Worm (Caenorhabditis elegans) whole organism, mixed stage, embryonic: Measurements from ENCODE around the gene nas-4.

Source experiments
- M03D4.4 ChIP-seq: sonication (generic microtip); optimal IDR thresholded peaks from 2 replicates; lab custom pipeline; 2017; ENCODE audit warnings: mild to moderate bottlenecking, missing genetic modification characterization, missing compliant biosample characterization
- bed-3 ChIP-seq: fragments of 200-800 bp; sonication (Bioruptor generic); optimal IDR thresholded peaks from 3 replicates; lab custom pipeline; 2018; ENCODE audit warnings: mild to moderate bottlenecking, missing genetic modification characterization, moderate library complexity, missing compliant biosample characterization
- ceh-39 ChIP-seq: fragments of 150-350 bp; optimal IDR thresholded peaks from 2 replicates; lab custom pipeline; 2014; ENCODE audit warnings: missing biosample characterization, missing genetic modification characterization
- ceh-43 ChIP-seq: fragments of 200-800 bp; sonication (Bioruptor generic); optimal IDR thresholded peaks from 2 replicates; lab custom pipeline; 2018; ENCODE audit warnings: mild to moderate bottlenecking, missing genetic modification characterization, moderate library complexity, missing compliant biosample characterization
- ceh-83 ChIP-seq: fragments of 200-800 bp; sonication (Bioruptor generic); optimal IDR thresholded peaks from 2 replicates; lab custom pipeline; 2018; ENCODE audit warnings: mild to moderate bottlenecking, missing genetic modification characterization, missing compliant biosample characterization
- ces-1 ChIP-seq: fragments of 150-350 bp; optimal IDR thresholded peaks from 2 replicates; lab custom pipeline; 2014; ENCODE audit warnings: missing biosample characterization, missing genetic modification reagents, missing genetic modification characterization
- cnd-1 ChIP-seq: fragments of 200-800 bp; sonication (Bioruptor generic); optimal IDR thresholded peaks from 2 replicates; lab custom pipeline; 2018; ENCODE audit warnings: mild to moderate bottlenecking, missing genetic modification characterization, missing compliant biosample characterization
- drap-1 ChIP-seq: fragments of 200-800 bp; sonication (Bioruptor generic); optimal IDR thresholded peaks from 3 replicates; lab custom pipeline; 2018; ENCODE audit warnings: mild to moderate bottlenecking, missing genetic modification characterization, missing compliant biosample characterization
- elt-1 ChIP-seq: sonication (generic microtip); optimal IDR thresholded peaks from 2 replicates; lab custom pipeline; 2017; ENCODE audit warnings: missing genetic modification characterization, mild to moderate bottlenecking, missing compliant biosample characterization, antibody characterized with exemption, moderate library complexity, borderline replicate concordance; ENCODE audit not compliant: insufficient read depth
- elt-3 ChIP-seq: fragments of 150-350 bp; optimal IDR thresholded peaks from 2 replicates; lab custom pipeline; 2014; ENCODE audit warnings: missing biosample characterization, missing genetic modification characterization
- ham-2 ChIP-seq: fragments of 200-800 bp; sonication (Bioruptor generic); optimal IDR thresholded peaks from 2 replicates; lab custom pipeline; 2018; ENCODE audit warnings: mild to moderate bottlenecking, missing genetic modification characterization, missing compliant biosample characterization
- hlh-1 ChIP-seq: fragments of 150-350 bp; optimal IDR thresholded peaks from 2 replicates; lab custom pipeline; 2014; ENCODE audit warnings: missing biosample characterization, missing genetic modification reagents, missing genetic modification characterization
- lin-13 ChIP-seq: fragments of 150-350 bp; optimal IDR thresholded peaks from 2 replicates; lab custom pipeline; 2014; ENCODE audit warnings: missing biosample characterization, missing genetic modification characterization
- lin-32 ChIP-seq: fragments of 200-800 bp; sonication (Bioruptor generic); optimal IDR thresholded peaks from 2 replicates; lab custom pipeline; 2018; ENCODE audit warnings: mild to moderate bottlenecking, missing genetic modification characterization, missing compliant biosample characterization
- lsy-2 ChIP-seq: fragments of 150-350 bp; optimal IDR thresholded peaks from 2 replicates; lab custom pipeline; 2014; ENCODE audit warnings: missing biosample characterization, missing genetic modification characterization
- mab-5 ChIP-seq: fragments of 150-350 bp; optimal IDR thresholded peaks from 2 replicates; lab custom pipeline; 2014; ENCODE audit warnings: missing biosample characterization, missing genetic modification characterization
- nhr-12 ChIP-seq: fragments of 150-350 bp; optimal IDR thresholded peaks from 2 replicates; lab custom pipeline; 2014; ENCODE audit warnings: missing biosample characterization, missing genetic modification characterization
- nhr-2 ChIP-seq: fragments of 150-350 bp; optimal IDR thresholded peaks from 2 replicates; lab custom pipeline; 2014; ENCODE audit warnings: missing biosample characterization, missing genetic modification characterization
- nhr-237 ChIP-seq: fragments of 150-350 bp; optimal IDR thresholded peaks from 2 replicates; lab custom pipeline; 2014; ENCODE audit warnings: missing biosample characterization, missing genetic modification characterization
- nhr-28 ChIP-seq: fragments of 150-350 bp; optimal IDR thresholded peaks from 2 replicates; lab custom pipeline; 2014; ENCODE audit warnings: missing biosample characterization, missing genetic modification characterization
- nhr-76 ChIP-seq: sonication (generic microtip); optimal IDR thresholded peaks from 2 replicates; lab custom pipeline; 2017; ENCODE audit warnings: missing biosample characterization, missing genetic modification characterization
- pha-4 ChIP-seq: fragments of 150-350 bp; optimal IDR thresholded peaks from 2 replicates; lab custom pipeline; 2018; ENCODE audit warnings: missing biosample characterization, missing genetic modification reagents, missing genetic modification characterization
- sem-2 ChIP-seq: fragments of 200-800 bp; sonication (Bioruptor generic); optimal IDR thresholded peaks from 2 replicates; lab custom pipeline; 2018; ENCODE audit warnings: mild to moderate bottlenecking, missing genetic modification characterization, missing compliant biosample characterization
- snpc-4 ChIP-seq: fragments of 150-350 bp; optimal IDR thresholded peaks from 2 replicates; lab custom pipeline; 2014; ENCODE audit warnings: missing biosample characterization, missing genetic modification characterization
- tbx-8 ChIP-seq: fragments of 200-800 bp; sonication (Bioruptor generic); optimal IDR thresholded peaks from 2 replicates; lab custom pipeline; 2018; ENCODE audit warnings: mild to moderate bottlenecking, missing genetic modification characterization, moderate library complexity, missing compliant biosample characterization
- unc-120 ChIP-seq: sonication (generic microtip); optimal IDR thresholded peaks from 2 replicates; lab custom pipeline; 2017; ENCODE audit warnings: missing genetic modification characterization, missing compliant biosample characterization; ENCODE audit not compliant: poor library complexity, severe bottlenecking
- unc-39 ChIP-seq: fragments of 150-350 bp; optimal IDR thresholded peaks from 2 replicates; lab custom pipeline; 2014; ENCODE audit warnings: missing biosample characterization, missing genetic modification characterization
- unc-62 ChIP-seq: fragments of 150-350 bp; optimal IDR thresholded peaks from 2 replicates; lab custom pipeline; 2014; ENCODE audit warnings: missing biosample characterization, missing genetic modification reagents, missing genetic modification characterization
- zip-8 ChIP-seq: fragments of 150-350 bp; optimal IDR thresholded peaks from 2 replicates; lab custom pipeline; 2014; ENCODE audit warnings: missing biosample characterization, missing genetic modification characterization

The nas-4 gene

ce11 chrIII:6431766-6432228, 16.3 kb upstream of the nas-4 start, which contains the start of the genes mrps-17 and txdc-9 (continued):
- TF ChIP-seq tbx-8 = no peak
- no peak for TF ChIP-seq unc-62
- peak; percentile 80 for TF ChIP-seq ceh-43 (GFP tag; lab: Kevin White, UChicago)

- no peak for TF ChIP-seq ces-1 (GFP tag; lab: Kevin White, UChicago)
- TF ChIP-seq lin-13 (tag; lab: Kevin White, UChicago) = no peak
- no peak for TF ChIP-seq lsy-2 (tag; lab: Kevin White, UChicago)
- TF ChIP-seq zip-8 (tag; lab: Kevin White, UChicago) = no peak
- no peak for TF ChIP-seq drap-1 (GFP tag; lab: Kevin White, UChicago)
- TF ChIP-seq ham-2 (GFP tag; lab: Kevin White, UChicago) = no peak
Measured at ce11 chrIII:6430834-6431233, 15.4 kb upstream of the nas-4 start, which contains the start of gene popl-1. Gene popl-1 (minus strand): TSS chrIII:6430934.

- no peak for TF ChIP-seq hlh-1 (tag; lab: Kevin White, UChicago)
- no peak for TF ChIP-seq M03D4.4
- TF ChIP-seq cnd-1 (tag; lab: Kevin White, UChicago) = no peak
- no peak for TF ChIP-seq nhr-237 (tag; lab: Kevin White, UChicago)
- no peak for TF ChIP-seq unc-120 (tag; lab: Kevin White, UChicago)
- TF ChIP-seq ces-1 (GFP tag; lab: Kevin White, UChicago) = no peak
- no peak for TF ChIP-seq ceh-39 (tag; lab: Kevin White, UChicago)
- TF ChIP-seq unc-39 (tag; lab: Kevin White, UChicago) = no peak
- TF ChIP-seq drap-1 (GFP tag; lab: Kevin White, UChicago) = no peak
- no peak for TF ChIP-seq zip-8 (tag; lab: Kevin White, UChicago)
- no peak for TF ChIP-seq tbx-8
- TF ChIP-seq nhr-28 (tag; lab: Kevin White, UChicago) = no peak
- TF ChIP-seq nhr-12 = no peak
- no peak for TF ChIP-seq ham-2 (GFP tag; lab: Kevin White, UChicago)
- TF ChIP-seq sem-2 (GFP tag; lab: Kevin White, UChicago) = no peak
- TF ChIP-seq elt-1 (tag; lab: Kevin White, UChicago) = no peak
- TF ChIP-seq ceh-83 (GFP tag; lab: Kevin White, UChicago) = no peak
- TF ChIP-seq pha-4 (tag; lab: Kevin White, UChicago) = no peak
Measured at ce11 chrIII:6427205-6427604, 11.7 kb upstream of the nas-4 start, which contains the start of gene C05D11.8. Gene C05D11.8 (minus strand): TSS chrIII:6427305.

ce11 chrIII:6422721-6423120, 7.3 kb upstream of the nas-4 start:
- no peak for TF ChIP-seq lin-32
- TF ChIP-seq elt-3 (tag; lab: Kevin White, UChicago) = no peak

ce11 chrIII:6421973-6422511, 6.6 kb upstream of the nas-4 start:
- no peak for TF ChIP-seq tbx-8
- TF ChIP-seq nhr-12 = no peak
- no peak for TF ChIP-seq nhr-76 (tag; lab: Kevin White, UChicago)
- no peak for TF ChIP-seq lin-32
- no peak for TF ChIP-seq drap-1 (GFP tag; lab: Kevin White, UChicago)
- no peak for TF ChIP-seq lin-13 (tag; lab: Kevin White, UChicago)
- TF ChIP-seq cnd-1 (tag; lab: Kevin White, UChicago) = no peak
- no peak for TF ChIP-seq bed-3 (GFP tag; lab: Kevin White, UChicago)
- no peak for TF ChIP-seq nhr-2 (tag; lab: Kevin White, UChicago)
- no peak for TF ChIP-seq ceh-39 (tag; lab: Kevin White, UChicago)
- no peak for TF ChIP-seq unc-62
- TF ChIP-seq pha-4 (tag; lab: Kevin White, UChicago) = no peak
- no peak for TF ChIP-seq unc-120 (tag; lab: Kevin White, UChicago)
- TF ChIP-seq snpc-4 (tag; lab: Kevin White, UChicago) = no peak
- TF ChIP-seq ceh-83 (GFP tag; lab: Kevin White, UChicago) = no peak
- TF ChIP-seq, all 35 proteins: peak for 0

- peak; percentile 52 for TF ChIP-seq nhr-12
- no peak for TF ChIP-seq mab-5 (tag; lab: Kevin White, UChicago)
Measured at ce11 chrIII:6421473-6421872, 6.0 kb upstream of the nas-4 start.
